Worm (Caenorhabditis elegans): ENCODE data around the gene F53A2.1.

ce11 chrIII:13275784-13276183 lies 48.9 kb downstream of the F53A2.1 start:
- TF ChIP-seq hlh-30 (tag; optimal IDR thresholded peaks at IDR 0.05; ENCODE audit: insufficient read depth) (peak; percentile 31), nhr-11 (tag; optimal IDR thresholded peaks at IDR 0.05) (no peak), ama-1 (optimal IDR thresholded peaks at IDR 0.05) (no peak), ets-4 (tag; optimal IDR thresholded peaks at IDR 0.05) (no peak), odd-2 (tag; optimal IDR thresholded peaks at IDR 0.05) (no peak), ceh-48 (tag; optimal IDR thresholded peaks at IDR 0.05) (peak; percentile 13), pha-4 (tag; optimal IDR thresholded peaks at IDR 0.05) (no peak), rnt-1 (tag; optimal IDR thresholded peaks at IDR 0.05) (no peak), ceh-18 (tag; optimal IDR thresholded peaks at IDR 0.05) (peak; percentile 59), dve-1 (tag; optimal IDR thresholded peaks at IDR 0.05) (peak; percentile 39), fkh-10 (GFP tag; optimal IDR thresholded peaks at IDR 0.05) (no peak)
